Fruit fly (Drosophila melanogaster): Measurements from ENCODE around the gene CG32055.

- TF ChIP-seq CTCF (optimal IDR thresholded peaks at IDR 0.05) (peak; percentile 25 to 81), CG8478 (optimal IDR thresholded peaks at IDR 0.05) (no peak)
These were observed 5.3 kb upstream of the CG32055 start, which contains the start of gene scramb1 for dm6 chr3L:10225214-10225729.
